Fruit fly (Drosophila melanogaster) whole organism, embryonic: ENCODE results near the gene CG16756.

Experiments used
- Ada2b ChIP-seq: fragments of 200-800 bp; sonication (Bioruptor generic); IDR thresholded peaks from 2 replicates; pipeline ENCODE4 v1.3.6; 2022; ENCODE audit warnings: missing biosample characterization, missing genetic modification characterization
- CG11504 ChIP-seq: fragments of 200-800 bp; sonication (Bioruptor generic); optimal IDR thresholded peaks from 3 replicates; lab custom pipeline; 2019; ENCODE audit warnings: missing biosample characterization, mild to moderate bottlenecking, missing genetic modification characterization, moderate library complexity
- CG11696 ChIP-seq: fragments of 200-800 bp; sonication (Bioruptor generic); IDR thresholded peaks from 2 replicates; pipeline ENCODE4 v1.3.6; 2022; ENCODE audit warnings: missing biosample characterization, missing genetic modification characterization
- CG12071 ChIP-seq: fragments of 200-800 bp; sonication (Bioruptor generic); optimal IDR thresholded peaks from 3 replicates; lab custom pipeline; 2018; ENCODE audit warnings: missing biosample characterization, mild to moderate bottlenecking, missing genetic modification characterization
- CG12299 ChIP-seq: fragments of 200-800 bp; sonication (Bioruptor generic); optimal IDR thresholded peaks from 2 replicates; lab custom pipeline; 2018; ENCODE audit warnings: missing biosample characterization, mild to moderate bottlenecking, missing genetic modification characterization
- CG13296 ChIP-seq: fragments of 200-800 bp; sonication (Bioruptor generic); optimal IDR thresholded peaks from 3 replicates; lab custom pipeline; 2018; ENCODE audit warnings: missing biosample characterization, mild to moderate bottlenecking, missing genetic modification characterization
- CG14710 ChIP-seq: fragments of 200-800 bp; sonication (Bioruptor generic); optimal IDR thresholded peaks from 3 replicates; lab custom pipeline; 2019; ENCODE audit warnings: missing biosample characterization, mild to moderate bottlenecking, missing genetic modification characterization, moderate library complexity
- CG14965 ChIP-seq: fragments of 200-800 bp; sonication (Bioruptor generic); optimal IDR thresholded peaks from 2 replicates; lab custom pipeline; 2016; ENCODE audit warnings: missing biosample characterization, missing genetic modification characterization, borderline replicate concordance
- CG17829 ChIP-seq: fragments of 200-800 bp; optimal IDR thresholded peaks from 2 replicates; lab custom pipeline; 2019; ENCODE audit warnings: missing biosample characterization, mild to moderate bottlenecking, missing genetic modification characterization, moderate library complexity
- CG1792 ChIP-seq: fragments of 200-800 bp; sonication (Bioruptor generic); optimal IDR thresholded peaks from 2 replicates; lab custom pipeline; 2016; ENCODE audit warnings: missing biosample characterization, missing genetic modification characterization
- CG2120 ChIP-seq: fragments of 200-800 bp; sonication (Bioruptor generic); optimal IDR thresholded peaks from 3 replicates; lab custom pipeline; 2016; ENCODE audit warnings: missing biosample characterization, missing genetic modification characterization
- CG3163 ChIP-seq: fragments of 200-800 bp; sonication (Bioruptor generic); optimal IDR thresholded peaks from 3 replicates; lab custom pipeline; 2016; ENCODE audit warnings: missing biosample characterization, missing genetic modification characterization
- CG32767 ChIP-seq: fragments of 200-800 bp; sonication (Bioruptor generic); IDR thresholded peaks from 2 replicates; pipeline ENCODE4 v1.3.6; 2022; ENCODE audit warnings: missing biosample characterization, missing genetic modification characterization
- CG32772 ChIP-seq: fragments of 200-800 bp; sonication (Bioruptor generic); IDR thresholded peaks from 2 replicates; pipeline ENCODE4 v1.3.6; 2022; ENCODE audit warnings: missing biosample characterization, missing genetic modification characterization
- CG33557 ChIP-seq: fragments of 200-800 bp; sonication (Bioruptor generic); optimal IDR thresholded peaks from 2 replicates; lab custom pipeline; 2019; ENCODE audit warnings: missing biosample characterization, mild to moderate bottlenecking, missing genetic modification characterization, moderate library complexity
- CG6683 ChIP-seq: fragments of 200-800 bp; sonication (Bioruptor generic); optimal IDR thresholded peaks from 2 replicates; lab custom pipeline; 2017; ENCODE audit warnings: missing biosample characterization, mild to moderate bottlenecking, missing genetic modification characterization, missing genetic modification reagents
- CG7271 ChIP-seq: fragments of 200-800 bp; sonication (Bioruptor generic); optimal IDR thresholded peaks from 2 replicates; lab custom pipeline; 2018; ENCODE audit warnings: missing biosample characterization, mild to moderate bottlenecking, missing genetic modification characterization, moderate library complexity
- CG7987 ChIP-seq: fragments of 200-800 bp; sonication (Bioruptor generic); optimal IDR thresholded peaks from 2 replicates; lab custom pipeline; 2018; ENCODE audit warnings: missing biosample characterization, mild to moderate bottlenecking, missing genetic modification characterization, moderate library complexity
- CG8290 ChIP-seq, 3 experiments: fragments of 200-800 bp; sonication (Bioruptor generic); optimal IDR thresholded peaks; 2 replicates each; lab custom pipeline; 2016 to 2019; ENCODE audit warnings: missing biosample characterization in 3 of 3, missing genetic modification characterization in 3 of 3, mild to moderate bottlenecking in 2 of 3, moderate library complexity in 1 of 3
- Chrac-16 ChIP-seq: fragments of 200-800 bp; sonication (Bioruptor generic); optimal IDR thresholded peaks from 3 replicates; lab custom pipeline; 2016; ENCODE audit warnings: missing biosample characterization, missing genetic modification characterization
- D19B ChIP-seq: fragments of 200-800 bp; sonication (Bioruptor generic); optimal IDR thresholded peaks from 2 replicates; lab custom pipeline; 2017; ENCODE audit warnings: missing biosample characterization, mild to moderate bottlenecking, missing genetic modification characterization
- Deaf1 ChIP-seq: fragments of 200-800 bp; optimal IDR thresholded peaks from 3 replicates; lab custom pipeline; 2019; ENCODE audit warnings: missing biosample characterization, mild to moderate bottlenecking, missing genetic modification characterization, moderate library complexity
- Fer1 ChIP-seq: fragments of 200-800 bp; sonication (Bioruptor generic); optimal IDR thresholded peaks from 2 replicates; lab custom pipeline; 2017; ENCODE audit warnings: missing biosample characterization, mild to moderate bottlenecking, missing genetic modification characterization
- H2.0 ChIP-seq: fragments of 200-800 bp; sonication (Bioruptor generic); IDR thresholded peaks from 2 replicates; pipeline ENCODE4 v1.3.6; 2022; ENCODE audit warnings: missing biosample characterization, missing genetic modification characterization
- Hmr ChIP-seq: fragments of 200-800 bp; sonication (Bioruptor generic); optimal IDR thresholded peaks from 3 replicates; lab custom pipeline; 2017; ENCODE audit warnings: mild to moderate bottlenecking, missing biosample characterization, missing genetic modification reagents, missing genetic modification characterization
- NC2α ChIP-seq: fragments of 200-800 bp; sonication (Bioruptor generic); optimal IDR thresholded peaks from 2 replicates; lab custom pipeline; 2016; ENCODE audit warnings: missing biosample characterization, missing genetic modification characterization
- NFAT ChIP-seq: fragments of 200-800 bp; sonication (Bioruptor generic); IDR thresholded peaks from 2 replicates; pipeline ENCODE4 v1.3.6; 2022; ENCODE audit warnings: missing biosample characterization, missing genetic modification characterization
- Six4 ChIP-seq: fragments of 200-800 bp; sonication (Bioruptor generic); optimal IDR thresholded peaks from 2 replicates; lab custom pipeline; 2016; ENCODE audit warnings: missing biosample characterization, missing genetic modification characterization
- ato ChIP-seq: fragments of 200-800 bp; sonication (Bioruptor generic); IDR thresholded peaks from 2 replicates; pipeline ENCODE4 v1.3.6; 2022; ENCODE audit warnings: missing biosample characterization, missing genetic modification characterization; ENCODE audit not compliant: partially characterized antibody
- chm ChIP-seq: fragments of 200-800 bp; sonication (Bioruptor generic); IDR thresholded peaks from 2 replicates; pipeline ENCODE4 v1.3.6; 2022; ENCODE audit warnings: missing biosample characterization, missing genetic modification characterization
- dati ChIP-seq: fragments of 200-800 bp; sonication (Bioruptor generic); IDR thresholded peaks from 2 replicates; pipeline ENCODE4 v1.3.6; 2022; ENCODE audit warnings: missing biosample characterization, missing genetic modification characterization
- h ChIP-seq: fragments of >200 bp; optimal IDR thresholded peaks from 2 replicates; lab custom pipeline; 2017
- ham ChIP-seq: fragments of 200-800 bp; sonication (Bioruptor generic); IDR thresholded peaks from 2 replicates; pipeline ENCODE4 v1.3.6; 2022; ENCODE audit warnings: missing biosample characterization, missing genetic modification characterization
- hkb ChIP-seq, 2 experiments: fragments of 200-800 bp in 1 of 2; fragments of >200 bp in 1 of 2; sonication (Bioruptor generic) in 1 of 2; IDR thresholded peaks in 1 of 2; optimal IDR thresholded peaks in 1 of 2; 2 replicates each; pipeline versions ENCODE4 v1.3.6 to Lab custom; 2017 to 2022; ENCODE audit warnings: missing biosample characterization in 1 of 2, missing genetic modification characterization in 1 of 2
- kah ChIP-seq: fragments of 200-800 bp; sonication (Bioruptor generic); optimal IDR thresholded peaks from 2 replicates; lab custom pipeline; 2018; ENCODE audit warnings: missing biosample characterization, mild to moderate bottlenecking, missing genetic modification characterization
- luna ChIP-seq: fragments of 200-800 bp; sonication (Bioruptor generic); optimal IDR thresholded peaks from 2 replicates; lab custom pipeline; 2016; ENCODE audit warnings: missing biosample characterization, missing genetic modification characterization
- maf-S ChIP-seq: fragments of 200-800 bp; sonication (Bioruptor generic); optimal IDR thresholded peaks from 2 replicates; lab custom pipeline; 2016; ENCODE audit warnings: missing biosample characterization, missing genetic modification characterization
- nerfin-1 ChIP-seq: fragments of 200-800 bp; sonication (Bioruptor generic); optimal IDR thresholded peaks from 3 replicates; lab custom pipeline; 2019; ENCODE audit warnings: missing biosample characterization, mild to moderate bottlenecking, missing genetic modification characterization, moderate library complexity
- onecut ChIP-seq: fragments of 200-800 bp; sonication (Bioruptor generic); IDR thresholded peaks from 2 replicates; pipeline ENCODE4 v1.3.6; 2022; ENCODE audit warnings: missing biosample characterization, missing genetic modification characterization
- prd ChIP-seq, 3 experiments: fragments of >200 bp in 2 of 3; fragments of 200-800 bp in 1 of 3; sonication (Bioruptor generic) in 1 of 3; optimal IDR thresholded peaks in 2 of 3; IDR thresholded peaks in 1 of 3; 2 replicates in 2 of 3; 3 replicates in 1 of 3; pipeline versions ENCODE4 v1.3.6 to Lab custom; 2017 to 2022; ENCODE audit warnings: missing biosample characterization in 1 of 3, missing genetic modification characterization in 1 of 3
- psq ChIP-seq: fragments of 200-800 bp; sonication (Bioruptor generic); optimal IDR thresholded peaks from 2 replicates; lab custom pipeline; 2017; ENCODE audit warnings: missing biosample characterization, missing genetic modification characterization
- slp2 ChIP-seq: fragments of 200-800 bp; sonication (Bioruptor generic); optimal IDR thresholded peaks from 2 replicates; lab custom pipeline; 2016; ENCODE audit warnings: missing biosample characterization, missing genetic modification characterization

Gene CG16756

DNA sequence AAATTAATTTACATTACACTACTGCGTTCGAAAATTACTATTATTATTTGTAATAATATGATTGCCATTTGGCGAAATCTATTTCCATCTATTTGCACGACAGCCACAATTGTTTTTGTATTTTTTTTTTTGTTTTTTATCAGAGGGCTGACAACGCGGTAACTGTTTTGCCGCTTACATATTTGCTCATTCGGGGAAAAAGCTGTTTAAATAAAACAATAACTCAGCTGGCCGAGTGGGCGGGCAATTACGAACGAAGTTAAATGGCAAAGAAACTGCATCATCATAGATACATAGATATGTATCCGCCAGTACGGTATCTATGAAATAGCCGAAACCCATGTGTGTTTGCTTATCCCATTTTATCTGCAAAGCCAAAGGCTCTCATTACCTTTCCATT, 18.4 kb upstream of the CG16756 start (continued):
- TF ChIP-seq CG12299 (tag; lab: Kevin White, UChicago) (no peak), CG33557 (GFP tag; lab: Kevin White, UChicago) (no peak), CG6683 (no peak), CG3163 (no peak), CG17829 (tag; lab: Kevin White, UChicago) (no peak), CG2120 (GFP tag; lab: Kevin White, UChicago) (peak; percentile 3), CG7987 (GFP tag; lab: Kevin White, UChicago) (no peak), CG32767 (GFP tag; lab: Robert Waterston, UW) (no peak), CG14710 (tag; lab: Kevin White, UChicago) (no peak), CG14965 (GFP tag; lab: Kevin White, UChicago) (no peak), ham (GFP tag; lab: Robert Waterston, UW) (no peak), prd (optimal IDR thresholded peaks at IDR 0.05; lab: Kevin White, UChicago) (no peak), prd (GFP tag; IDR thresholded peaks at IDR 0.05; lab: Robert Waterston, UW) (no peak), kah (no peak), NC2α (GFP tag; lab: Kevin White, UChicago) (no peak), dati (no peak), CG8290 (GFP tag; optimal IDR thresholded peaks at IDR 0.05; lab: Kevin White, UChicago) (no peak), CG8290 (tag; optimal IDR thresholded peaks at IDR 0.05; lab: Kevin White, UChicago) (peak in 1 of 2 experiments; percentile 10), nerfin-1 (tag; lab: Kevin White, UChicago) (no peak), ato (GFP tag; lab: Robert Waterston, UW) (no peak), chm (GFP tag; lab: Robert Waterston, UW) (no peak), h (lab: Kevin White, UChicago) (no peak), slp2 (GFP tag; lab: Kevin White, UChicago) (no peak), Fer1 (GFP tag; lab: Kevin White, UChicago) (peak; percentile 58), hkb (optimal IDR thresholded peaks at IDR 0.05; lab: Kevin White, UChicago) (no peak), hkb (GFP tag; IDR thresholded peaks at IDR 0.05; lab: Robert Waterston, UW) (no peak), Ada2b (GFP tag; lab: Robert Waterston, UW) (no peak), CG32772 (GFP tag; lab: Robert Waterston, UW) (no peak), NFAT (GFP tag; lab: Robert Waterston, UW) (no peak), H2.0 (no peak), CG1792 (no peak), CG12071 (GFP tag; lab: Kevin White, UChicago) (peak; percentile 4), D19B (GFP tag; lab: Kevin White, UChicago) (no peak), CG13296 (GFP tag; lab: Kevin White, UChicago) (peak; percentile 39), onecut (no peak), Hmr (GFP tag; lab: Kevin White, UChicago) (peak; percentile 65), Six4 (GFP tag; lab: Kevin White, UChicago) (no peak), Chrac-16 (GFP tag; lab: Kevin White, UChicago) (no peak), CG11504 (tag; lab: Kevin White, UChicago) (no peak)

dm6 chrX:5410749-5411148, 16.6 kb upstream of the CG16756 start, which contains the start of gene NAAT1:
Gene NAAT1, minus strand, starts transcription at chrX:5410849.
- TF ChIP-seq luna (GFP tag; lab: Kevin White, UChicago) (no peak), CG7271 (no peak), Deaf1 (tag; lab: Kevin White, UChicago) (peak; percentile 38), maf-S (GFP tag; lab: Kevin White, UChicago) (no peak), CG11696 (GFP tag; lab: Robert Waterston, UW) (no peak), psq (GFP tag; lab: Kevin White, UChicago) (no peak)
- TF ChIP-seq, all 482 proteins: peak for 1
